Fruit fly (Drosophila melanogaster): Measurements from ENCODE around the gene mRpS22.
A peak's percentile ranks its signal among the peaks of the same experiment; 100 is the strongest.

Gene mRpS22

DNA sequence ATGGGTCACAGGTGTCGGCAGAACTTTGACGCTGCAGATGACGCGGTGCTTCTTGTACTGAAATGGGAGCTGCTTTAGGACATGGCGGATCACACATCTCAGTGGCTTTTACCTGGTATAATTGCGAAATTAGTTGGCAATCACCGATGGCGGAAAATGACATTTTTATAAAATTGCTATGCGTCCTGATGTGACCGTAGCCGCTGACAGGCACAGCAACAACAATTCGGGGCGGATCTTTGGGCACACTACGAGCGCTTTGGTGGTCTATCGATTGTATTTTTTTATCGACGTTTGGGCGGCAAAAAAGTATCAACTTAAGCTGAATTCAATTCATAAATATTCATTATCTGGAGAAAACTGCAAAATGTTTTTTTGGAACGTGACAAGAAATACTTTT lies 37.2 kb downstream of the mRpS22 start, which contains the start of gene CG4951 (continued):
- TF ChIP-seq CG6791 (GFP tag; IDR thresholded peaks at IDR 0.05; ENCODE audit: partially characterized antibody): peak; percentile 61; the same call in 2 of the 3 replicates
- no peak for TF ChIP-seq gro (GFP tag; optimal IDR thresholded peaks at IDR 0.05)
- TF ChIP-seq Dek (tag; optimal IDR thresholded peaks at IDR 0.05): no peak
- TF ChIP-seq CG7786 (GFP tag; optimal IDR thresholded peaks at IDR 0.05): no peak
- TF ChIP-seq scrt (GFP tag; optimal IDR thresholded peaks at IDR 0.05): no peak
- no peak for TF ChIP-seq dmrt99B (tag; optimal IDR thresholded peaks at IDR 0.05)
- peak; percentile 1 for TF ChIP-seq Nf-YC (tag; optimal IDR thresholded peaks at IDR 0.05)
- no peak for TF ChIP-seq pb (GFP tag; optimal IDR thresholded peaks at IDR 0.05)
- TF ChIP-seq Lhr (GFP tag; optimal IDR thresholded peaks at IDR 0.05): no peak
- TF ChIP-seq jigr1 (GFP tag; IDR thresholded peaks at IDR 0.05): no peak
- TF ChIP-seq ro (GFP tag; IDR thresholded peaks at IDR 0.05): no peak
- TF ChIP-seq CG2875 (GFP tag; optimal IDR thresholded peaks at IDR 0.05): no peak
- no peak for TF ChIP-seq prd (optimal IDR thresholded peaks at IDR 0.05)
- no peak for TF ChIP-seq prd (GFP tag; IDR thresholded peaks at IDR 0.05)
- TF ChIP-seq twi (tag; optimal IDR thresholded peaks at IDR 0.05): no peak
- no peak for TF ChIP-seq CG13624 (GFP tag; optimal IDR thresholded peaks at IDR 0.05)
- TF ChIP-seq CG10565 (GFP tag; optimal IDR thresholded peaks at IDR 0.05): no peak
- peak; percentile 85 for TF ChIP-seq CG4360 (GFP tag; IDR thresholded peaks at IDR 0.05)
- no peak for TF ChIP-seq ci (GFP tag; IDR thresholded peaks at IDR 0.05)
- TF ChIP-seq CG3281 (GFP tag; optimal IDR thresholded peaks at IDR 0.05): no peak
- no peak for TF ChIP-seq CG34376 (GFP tag; optimal IDR thresholded peaks at IDR 0.05)
- TF ChIP-seq BEAF-32 (GFP tag; optimal IDR thresholded peaks at IDR 0.05): peak; percentile 57
- no peak for TF ChIP-seq CG11696 (GFP tag; IDR thresholded peaks at IDR 0.05)
- no peak for TF ChIP-seq CG7271 (tag; optimal IDR thresholded peaks at IDR 0.05)
- TF ChIP-seq CG7928 (GFP tag; optimal IDR thresholded peaks at IDR 0.05): peak; percentile 56
- TF ChIP-seq CG2116 (GFP tag; optimal IDR thresholded peaks at IDR 0.05): peak; percentile 68
- no peak for TF ChIP-seq dm (GFP tag; optimal IDR thresholded peaks at IDR 0.05)
- no peak for TF ChIP-seq gsb (GFP tag; IDR thresholded peaks at IDR 0.05)
- no peak for TF ChIP-seq CG2712 (tag; optimal IDR thresholded peaks at IDR 0.05)
- TF ChIP-seq shn (GFP tag; optimal IDR thresholded peaks at IDR 0.05): no peak
- TF ChIP-seq odd (GFP tag; optimal IDR thresholded peaks at IDR 0.05): no peak
- TF ChIP-seq bigmax (GFP tag; optimal IDR thresholded peaks at IDR 0.05): peak; percentile 36
- no peak for TF ChIP-seq Camta (GFP tag; optimal IDR thresholded peaks at IDR 0.05)
- 0 out of 3 replicates have a peak, but pooled peaks have one; percentile 27 for TF ChIP-seq mld (GFP tag; IDR thresholded peaks at IDR 0.05; ENCODE audit: partially characterized antibody)
- TF ChIP-seq Opbp (GFP tag; IDR thresholded peaks at IDR 0.05; ENCODE audit: partially characterized antibody): 0 out of 3 replicates have a peak, but pooled peaks have one; percentile 28
- no peak for TF ChIP-seq Dbx (GFP tag; IDR thresholded peaks at IDR 0.05)
- no peak for TF ChIP-seq salm (tag; optimal IDR thresholded peaks at IDR 0.05)
- TF ChIP-seq Dfd (GFP tag; optimal IDR thresholded peaks at IDR 0.05): no peak
- no peak for TF ChIP-seq da (GFP tag; optimal IDR thresholded peaks at IDR 0.05)
- TF ChIP-seq CG1832 (GFP tag; optimal IDR thresholded peaks at IDR 0.05): no peak
- no peak for TF ChIP-seq schlank (tag; optimal IDR thresholded peaks at IDR 0.05)
- no peak for TF ChIP-seq cato (GFP tag; optimal IDR thresholded peaks at IDR 0.05; ENCODE audit: borderline replicate concordance)
- no peak for TF ChIP-seq CG1602 (GFP tag; optimal IDR thresholded peaks at IDR 0.05)
- no peak for TF ChIP-seq Hmr (GFP tag; optimal IDR thresholded peaks at IDR 0.05)
- no peak for TF ChIP-seq BtbVII (GFP tag; optimal IDR thresholded peaks at IDR 0.05)
- no peak for TF ChIP-seq fd3F (GFP tag; optimal IDR thresholded peaks at IDR 0.05)
- no peak for TF ChIP-seq CG8290 (GFP tag; optimal IDR thresholded peaks at IDR 0.05)
- TF ChIP-seq CG8290 (tag; optimal IDR thresholded peaks at IDR 0.05): no peak
- peak; percentile 2 for TF ChIP-seq CG12659 (GFP tag; optimal IDR thresholded peaks at IDR 0.05)
- TF ChIP-seq CG6654 (GFP tag; optimal IDR thresholded peaks at IDR 0.05): no peak
- TF ChIP-seq hbn (GFP tag; IDR thresholded peaks at IDR 0.05; ENCODE audit: partially characterized antibody): peak; percentile 49; the same call in 1 of the 2 replicates

All from whole organism, embryonic.